Worm (Caenorhabditis elegans): ENCODE measurements around the gene tat-1.

DNA sequence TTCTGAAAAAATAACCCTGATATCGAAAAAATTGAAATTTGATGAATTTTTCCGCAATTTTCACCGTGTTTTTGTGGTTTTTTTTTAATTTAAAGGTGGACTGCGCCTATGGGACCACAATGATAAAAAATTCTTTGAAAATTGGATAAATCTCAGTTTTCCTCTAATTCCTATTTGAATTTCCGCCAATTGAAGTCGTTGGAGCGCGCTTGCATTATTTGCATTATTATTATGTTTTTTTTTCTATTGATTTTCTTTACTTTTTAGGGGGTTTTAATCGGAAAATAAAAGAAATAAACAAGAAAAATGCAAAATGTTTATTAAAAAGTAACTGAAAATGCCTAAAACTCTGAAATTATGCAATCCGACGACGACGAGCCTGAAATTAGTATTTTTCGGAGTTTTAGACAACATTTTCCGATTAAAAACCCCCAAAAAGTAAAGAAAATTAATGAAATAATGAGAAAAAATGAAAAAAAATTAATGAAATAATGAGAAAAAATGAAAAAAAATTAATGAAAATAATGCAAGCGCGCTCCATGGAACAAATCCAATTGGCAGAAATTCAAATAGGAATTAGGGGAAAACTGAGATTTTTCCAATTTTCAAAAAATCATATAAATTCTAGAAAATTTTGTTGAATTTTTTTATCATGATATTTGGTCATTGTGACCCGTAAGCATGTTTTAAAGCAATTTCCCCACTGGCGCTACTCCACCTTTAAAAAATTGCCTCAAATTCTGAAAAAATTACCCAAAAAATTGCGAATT lies 34.3 kb upstream of the tat-1 start:
- TF ChIP-seq pqm-1 (tag; optimal IDR thresholded peaks at IDR 0.05): no peak
- no peak for TF ChIP-seq unc-42 (tag; optimal IDR thresholded peaks at IDR 0.05)
- TF ChIP-seq unc-55 (GFP tag; optimal IDR thresholded peaks at IDR 0.05): no peak

Measured in whole organism, late embryonic.